Fruit fly (Drosophila melanogaster): ENCODE data around the gene CG7730.

The CG7730 gene

dm6 chr3L:17047811-17048239, 20.5 kb downstream of the CG7730 start (continued):
- TF ChIP-seq CG7786 (GFP tag; optimal IDR thresholded peaks at IDR 0.05) (no peak), CG18262 (tag; optimal IDR thresholded peaks at IDR 0.05) (no peak), otp (GFP tag; IDR thresholded peaks at IDR 0.05) (no peak), salm (tag; optimal IDR thresholded peaks at IDR 0.05) (peak; percentile 51), CG1603 (tag; optimal IDR thresholded peaks at IDR 0.05) (peak; percentile 44), TFAM (GFP tag; optimal IDR thresholded peaks at IDR 0.05) (no peak), ssp (GFP tag; IDR thresholded peaks at IDR 0.05) (no peak), Gsc (GFP tag; IDR thresholded peaks at IDR 0.05) (no peak), H2.0 (GFP tag; IDR thresholded peaks at IDR 0.05) (no peak), CG6654 (GFP tag; optimal IDR thresholded peaks at IDR 0.05) (no peak), Ssrp (tag; optimal IDR thresholded peaks at IDR 0.05) (no peak), CG1602 (GFP tag; optimal IDR thresholded peaks at IDR 0.05) (no peak), bigmax (GFP tag; optimal IDR thresholded peaks at IDR 0.05) (no peak), mirr (GFP tag; optimal IDR thresholded peaks at IDR 0.05) (no peak), Bdp1 (GFP tag; optimal IDR thresholded peaks at IDR 0.05) (no peak), CG14710 (tag; optimal IDR thresholded peaks at IDR 0.05) (peak; percentile 35), E2f2 (GFP tag; IDR thresholded peaks at IDR 0.05) (no peak), CG18476 (GFP tag; optimal IDR thresholded peaks at IDR 0.05) (no peak), BEAF-32 (GFP tag; optimal IDR thresholded peaks at IDR 0.05) (no peak), CoRest (tag; optimal IDR thresholded peaks at IDR 0.05) (no peak), CG4360 (GFP tag; IDR thresholded peaks at IDR 0.05) (peak; percentile 19; the same call in 1 of the 2 replicates), CG15601 (tag; optimal IDR thresholded peaks at IDR 0.05) (peak; percentile 74), scrt (GFP tag; optimal IDR thresholded peaks at IDR 0.05) (peak; percentile 62), HLHmδ (GFP tag; optimal IDR thresholded peaks at IDR 0.05) (no peak), luna (GFP tag; optimal IDR thresholded peaks at IDR 0.05) (no peak), fd3F (GFP tag; optimal IDR thresholded peaks at IDR 0.05) (no peak), Vsx1 (GFP tag; optimal IDR thresholded peaks at IDR 0.05) (peak; percentile 39), Bteb2 (GFP tag; optimal IDR thresholded peaks at IDR 0.05) (no peak), CG9817 (tag; optimal IDR thresholded peaks at IDR 0.05) (no peak), hb (GFP tag; IDR thresholded peaks at IDR 0.05; ENCODE audit: partially characterized antibody) (no peak), CG6765 (GFP tag; optimal IDR thresholded peaks at IDR 0.05) (no peak), CG18011 (GFP tag; optimal IDR thresholded peaks at IDR 0.05) (no peak), CG5180 (GFP tag; optimal IDR thresholded peaks at IDR 0.05) (peak; percentile 41), CG6854 (GFP tag; optimal IDR thresholded peaks at IDR 0.05) (no peak), Deaf1 (tag; optimal IDR thresholded peaks at IDR 0.05) (peak; percentile 20), pzg (GFP tag; optimal IDR thresholded peaks at IDR 0.05) (no peak), CG7839 (tag; optimal IDR thresholded peaks at IDR 0.05) (no peak), row (GFP tag; IDR thresholded peaks at IDR 0.05) (no peak), Drgx (GFP tag; IDR thresholded peaks at IDR 0.05) (no peak), ttk (GFP tag; IDR thresholded peaks at IDR 0.05) (no peak), CG10543 (GFP tag; optimal IDR thresholded peaks at IDR 0.05) (peak; percentile 33), vvl (GFP tag; IDR thresholded peaks at IDR 0.05) (peak; percentile 46; the same call in 1 of the 2 replicates), CG9215 (GFP tag; IDR thresholded peaks at IDR 0.05) (no peak), CG2202 (tag; optimal IDR thresholded peaks at IDR 0.05) (peak; percentile 21), Taf1 (GFP tag; IDR thresholded peaks at IDR 0.05) (no peak), Scr (GFP tag; IDR thresholded peaks at IDR 0.05; ENCODE audit: partially characterized antibody) (no peak), CG11093 (GFP tag; IDR thresholded peaks at IDR 0.05) (no peak), rib (GFP tag; IDR thresholded peaks at IDR 0.05) (no peak), CG11723 (GFP tag; optimal IDR thresholded peaks at IDR 0.05) (no peak), CG9727 (GFP tag; optimal IDR thresholded peaks at IDR 0.05) (no peak), Mrtf (GFP tag; IDR thresholded peaks at IDR 0.05) (no peak)
